Worm (Caenorhabditis elegans) whole organism, L4/young adult: ENCODE data around the gene nas-9.

Experiments
- W03F9.2 ChIP-seq: fragments of 150-350 bp; optimal IDR thresholded peaks from 2 replicates; lab custom pipeline; 2014; ENCODE audit warnings: missing biosample characterization, missing genetic modification characterization
- dao-5 ChIP-seq: sonication (generic microtip); optimal IDR thresholded peaks from 2 replicates; lab custom pipeline; 2016; ENCODE audit warnings: missing genotype, missing genetic modification characterization, moderate library complexity, missing compliant biosample characterization
- him-1 ChIP-seq: sonication (generic microtip); optimal IDR thresholded peaks from 2 replicates; lab custom pipeline; 2016; ENCODE audit warnings: missing genotype, missing genetic modification reagents, missing genetic modification characterization, missing compliant biosample characterization

The nas-9 gene

DNA sequence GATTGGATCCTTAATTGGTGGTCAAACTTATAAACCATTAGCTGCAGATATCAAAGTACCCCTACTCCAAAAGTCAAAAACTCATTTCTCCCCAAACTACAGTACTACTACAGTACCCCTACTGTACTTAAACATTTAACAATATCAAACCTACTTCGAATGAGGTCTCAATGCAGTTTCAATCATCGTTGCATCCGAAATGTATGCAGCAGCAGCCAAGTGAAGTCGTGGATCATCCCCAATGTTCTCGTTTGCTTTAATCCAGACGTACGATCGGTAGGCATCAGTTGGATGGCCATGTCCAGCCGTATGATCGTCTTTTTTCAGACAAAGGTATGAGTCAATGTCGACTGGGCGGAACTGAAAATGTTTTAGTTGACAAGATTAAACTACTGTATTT lies 17.7 kb upstream of the nas-9 start:
- TF ChIP-seq W03F9.2 (tag; lab: Kevin White, UChicago) = no peak
- no peak for TF ChIP-seq him-1 (tag; lab: Kevin White, UChicago)
- no peak for TF ChIP-seq dao-5 (tag; lab: Kevin White, UChicago)

DNA sequence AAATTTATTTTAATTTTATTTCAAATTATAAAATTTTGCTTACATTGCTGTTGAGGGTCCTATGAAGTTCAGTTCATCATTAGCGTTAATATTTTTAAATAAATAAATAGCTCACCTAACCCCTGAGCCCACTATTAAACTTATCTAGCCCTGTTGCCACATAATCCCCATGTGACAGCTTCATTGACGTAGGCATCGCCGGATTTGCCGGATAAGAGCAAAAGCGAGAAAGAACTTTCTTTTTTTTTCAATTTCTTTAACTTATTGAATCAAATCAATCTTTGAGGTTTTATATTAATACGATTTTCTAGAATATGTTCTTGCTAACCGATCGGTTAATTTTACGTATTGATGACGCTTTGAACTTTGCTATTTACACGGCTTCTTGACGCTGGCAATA lies 12.2 kb upstream of the nas-9 start:
- TF ChIP-seq dao-5 (tag; lab: Kevin White, UChicago) (no peak), W03F9.2 (tag; lab: Kevin White, UChicago) (no peak), him-1 (tag; lab: Kevin White, UChicago) (no peak)

DNA sequence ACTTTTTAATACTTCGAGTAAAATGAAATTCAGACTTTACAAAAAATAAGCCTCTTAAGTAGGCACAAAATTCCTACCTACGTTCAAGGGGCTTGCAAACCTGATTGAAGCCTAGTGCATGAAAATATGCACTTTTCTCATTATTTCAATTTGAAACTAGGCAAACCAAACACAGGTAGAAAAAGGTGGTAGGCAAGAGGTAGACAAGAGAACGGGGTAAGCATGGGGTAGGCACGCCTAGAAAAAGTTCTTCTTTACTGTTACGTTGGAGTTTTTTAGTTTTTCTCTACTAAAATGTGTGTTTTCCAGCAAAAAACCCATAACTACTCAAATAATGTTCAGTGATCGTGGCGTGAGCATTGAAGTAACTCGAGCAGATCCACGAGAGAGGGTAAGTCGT lies 11.3 kb upstream of the nas-9 start, which contains the start of gene nex-4:
TSS of gene nex-4 (plus strand) at position 301 of the 400 bp plus-strand sequence.
- TF ChIP-seq him-1 (tag; lab: Kevin White, UChicago) (no peak), W03F9.2 (tag; lab: Kevin White, UChicago) (no peak), dao-5 (tag; lab: Kevin White, UChicago) (no peak)

DNA sequence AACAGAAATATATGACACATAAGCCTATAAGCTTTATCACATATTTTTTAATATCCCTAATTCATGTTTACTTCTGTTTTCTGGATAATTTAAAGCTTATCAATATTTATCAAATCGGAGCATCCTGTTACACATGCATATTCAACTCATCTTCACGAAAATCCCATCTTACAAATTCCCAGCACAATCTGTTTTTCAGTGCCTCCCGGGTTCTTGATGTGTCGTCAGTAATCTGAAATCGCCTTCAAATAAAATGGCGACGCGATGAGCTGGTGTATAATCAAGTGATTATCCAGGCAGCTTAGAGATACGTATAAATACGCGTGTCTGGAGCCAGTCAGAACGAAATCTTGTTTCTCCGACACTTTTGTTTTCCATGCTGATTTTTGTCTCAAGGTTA lies 10.6 kb upstream of the nas-9 start:
- no peak for TF ChIP-seq dao-5 (tag; lab: Kevin White, UChicago)
- no peak for TF ChIP-seq W03F9.2 (tag; lab: Kevin White, UChicago)
- TF ChIP-seq him-1 (tag; lab: Kevin White, UChicago) = no peak

DNA sequence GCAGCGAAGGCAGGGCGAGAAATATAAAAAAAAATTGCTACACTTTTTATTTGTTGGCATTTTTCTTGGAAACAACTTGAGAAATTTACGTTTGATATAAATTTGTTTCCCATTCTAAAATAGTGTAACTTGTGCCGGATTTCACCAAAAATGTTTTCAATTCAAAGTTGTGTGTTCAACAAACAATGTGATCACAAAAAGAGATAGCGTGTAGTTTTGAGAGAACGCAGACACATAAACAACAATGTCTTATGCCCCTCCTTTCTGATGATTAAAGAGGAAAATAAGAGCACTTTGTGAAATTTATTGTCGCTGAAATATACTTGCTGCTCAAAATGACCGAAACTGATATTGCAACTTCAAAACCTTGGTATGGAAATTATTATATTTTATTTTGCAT lies 7.6 kb upstream of the nas-9 start, which contains the start of gene abhd-5.1:
TSS of gene abhd-5.1 (plus strand) at position 230 of the 400 bp plus-strand sequence.
- TF ChIP-seq W03F9.2 (tag; lab: Kevin White, UChicago) (peak; percentile 20), dao-5 (tag; lab: Kevin White, UChicago) (no peak), him-1 (tag; lab: Kevin White, UChicago) (no peak)

DNA sequence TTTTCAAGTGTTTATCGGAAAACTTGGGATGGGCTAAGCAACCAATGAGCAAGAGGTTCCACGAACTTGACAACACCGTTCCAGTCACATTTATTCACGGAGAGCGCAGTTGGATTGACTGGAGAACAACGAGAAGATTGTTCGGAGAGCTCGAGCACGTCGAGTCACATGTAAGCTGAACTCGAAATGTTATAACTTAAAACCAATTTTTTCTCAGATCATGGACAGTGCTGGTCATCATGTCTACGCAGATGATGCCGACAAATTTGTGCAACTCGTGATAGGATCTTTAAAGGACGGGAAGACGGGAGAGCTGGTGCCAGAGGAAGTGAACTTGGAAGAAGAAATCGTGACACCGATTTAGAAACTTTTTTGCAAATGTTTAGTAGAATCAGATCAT lies 6.7 kb upstream of the nas-9 start:
- TF ChIP-seq him-1 (tag; lab: Kevin White, UChicago) = no peak
- TF ChIP-seq dao-5 (tag; lab: Kevin White, UChicago) = no peak
- TF ChIP-seq W03F9.2 (tag; lab: Kevin White, UChicago) = no peak

DNA sequence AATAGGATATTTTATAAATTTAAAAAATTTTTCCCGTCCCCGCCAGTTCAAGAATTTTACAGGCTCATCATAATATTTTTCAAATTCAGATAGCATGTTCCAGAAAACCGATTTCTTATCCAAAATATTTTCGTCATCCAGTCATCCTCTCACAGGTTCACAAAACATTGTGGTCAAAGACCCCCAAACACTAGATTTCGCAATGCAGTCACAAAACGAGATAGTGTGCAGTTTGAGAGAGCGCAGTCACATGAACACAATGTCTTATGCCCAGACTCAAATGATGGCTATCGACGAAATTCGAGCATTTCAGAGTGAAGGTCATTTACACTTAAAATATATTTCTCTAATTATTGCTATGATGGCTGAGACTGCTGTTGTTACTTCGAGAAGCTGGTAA lies 4.8 kb upstream of the nas-9 start, which contains the start of gene abhd-5.2:
TSS of gene abhd-5.2 (plus strand) at position 95 of the 400 bp plus-strand sequence.
- no peak for TF ChIP-seq him-1 (tag; lab: Kevin White, UChicago)
- peak; percentile 11 for TF ChIP-seq W03F9.2 (tag; lab: Kevin White, UChicago)

DNA sequence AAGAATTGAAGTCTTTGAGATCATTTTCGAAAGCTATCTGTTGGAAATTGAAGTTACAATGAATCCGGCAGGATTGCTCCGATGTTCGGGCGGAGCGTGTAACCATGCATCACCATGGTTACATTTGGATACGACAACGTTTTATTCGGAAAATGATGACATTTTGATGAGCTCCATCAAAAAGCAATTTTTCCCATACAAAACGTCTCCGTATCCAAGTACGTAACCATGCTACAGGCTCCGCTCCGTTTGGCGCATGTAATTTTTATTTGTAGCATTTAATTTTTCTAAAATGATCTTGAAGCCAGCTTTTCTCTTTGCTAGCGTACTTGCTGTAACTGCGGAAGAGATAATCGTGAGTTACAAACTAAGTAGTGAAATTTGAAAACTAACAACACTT lies 2.7 kb upstream of the nas-9 start, which contains the start of the genes cwp-2 and cwp-3:
TSS of gene cwp-2 (minus strand) at position 101 of the 400 bp plus-strand sequence.
TSS of gene cwp-3 (plus strand) at position 293 of the 400 bp plus-strand sequence.
- no peak for TF ChIP-seq W03F9.2 (tag; lab: Kevin White, UChicago)
- no peak for TF ChIP-seq dao-5 (tag; lab: Kevin White, UChicago)
- TF ChIP-seq him-1 (tag; lab: Kevin White, UChicago) = no peak

DNA sequence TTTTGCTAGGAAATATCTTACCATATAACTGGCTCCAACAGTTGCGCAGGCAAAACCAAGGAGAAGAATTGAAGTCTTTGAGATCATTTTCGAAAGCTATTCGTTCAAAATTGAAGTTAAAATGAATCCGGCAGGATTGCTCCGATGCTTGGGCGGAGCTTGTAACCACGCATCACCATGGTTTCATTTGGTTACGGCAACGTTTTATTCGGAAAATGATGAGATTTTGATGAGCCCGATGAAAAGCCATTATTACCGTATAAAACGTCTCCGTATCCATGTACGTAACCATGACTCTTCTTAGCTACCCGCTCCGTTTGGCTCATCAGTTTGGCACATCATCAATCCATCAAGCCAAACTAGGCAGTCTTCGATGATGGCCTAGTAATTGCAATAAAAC lies 1.4 kb upstream of the nas-9 start, which contains the start of gene cwp-1:
TSS of gene cwp-1 (minus strand) at position 101 of the 400 bp plus-strand sequence.
- no peak for TF ChIP-seq dao-5 (tag; lab: Kevin White, UChicago)
- no peak for TF ChIP-seq W03F9.2 (tag; lab: Kevin White, UChicago)
- TF ChIP-seq him-1 (tag; lab: Kevin White, UChicago) = no peak

DNA sequence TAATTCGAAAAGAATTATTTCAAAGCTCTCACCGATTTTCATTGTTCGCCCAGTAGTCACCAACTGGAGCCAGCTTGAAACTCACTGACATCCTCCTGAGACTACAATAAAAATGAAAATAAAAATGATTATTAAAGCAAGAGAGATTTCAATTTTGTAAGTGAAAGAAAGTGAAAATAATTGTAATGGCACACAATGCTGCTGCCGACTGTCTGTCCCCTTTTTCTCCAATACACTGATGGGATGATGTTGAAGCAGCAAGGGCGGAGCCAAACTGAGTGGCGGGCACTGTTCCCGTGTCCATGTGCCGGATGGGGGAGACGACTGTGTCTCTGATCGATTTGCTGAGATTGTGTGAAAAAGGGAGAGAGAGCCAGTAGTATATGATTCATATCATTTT lies 5.5 kb downstream of the nas-9 start, which contains the start of gene C37H5.14:
TSS of gene C37H5.14 (minus strand) at position 101 of the 400 bp plus-strand sequence.
- TF ChIP-seq him-1 (tag; lab: Kevin White, UChicago) (no peak), W03F9.2 (tag; lab: Kevin White, UChicago) (no peak), dao-5 (tag; lab: Kevin White, UChicago) (no peak)

DNA sequence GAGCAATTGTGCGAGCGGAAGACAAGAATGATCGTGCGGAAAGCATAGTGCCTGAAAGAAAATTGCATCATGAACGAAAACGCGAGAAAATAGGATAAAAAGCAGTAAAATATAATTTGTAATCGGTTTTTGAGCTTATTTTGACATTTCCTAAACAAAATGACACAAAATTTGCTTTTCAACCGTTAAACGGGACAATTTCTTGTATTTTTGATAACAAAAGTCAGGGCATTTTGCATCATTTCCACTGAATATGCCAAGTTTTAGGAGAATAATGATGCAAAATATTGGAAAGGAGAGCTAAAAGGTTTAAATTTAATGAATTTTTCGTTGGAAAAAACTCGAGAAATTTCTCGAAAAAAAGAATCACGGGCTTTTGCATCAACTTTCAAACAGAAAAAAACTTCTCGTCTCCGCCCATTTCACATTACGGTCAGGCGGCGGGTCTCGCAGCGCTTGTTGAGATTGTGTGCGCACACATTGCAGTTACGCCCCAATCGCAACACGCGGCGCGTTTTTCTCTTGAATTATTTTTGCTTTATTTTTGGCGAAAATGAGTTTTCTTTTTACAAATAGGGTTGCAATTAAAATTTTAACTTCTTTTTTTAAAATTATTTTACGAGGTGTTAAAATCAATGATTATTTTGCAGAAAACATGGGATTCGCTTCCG lies 13.0 kb downstream of the nas-9 start, which contains the start of the genes hsp-6 and C37H5.5:
TSS of gene hsp-6 (minus strand) at position 51 of the 671 bp plus-strand sequence.
TSS of gene C37H5.5 (plus strand) at position 651 of the 671 bp plus-strand sequence.
- TF ChIP-seq dao-5 (tag; lab: Kevin White, UChicago) (no peak), W03F9.2 (tag; lab: Kevin White, UChicago) (peak; percentile 93), him-1 (tag; lab: Kevin White, UChicago) (peak; percentile 14)

DNA sequence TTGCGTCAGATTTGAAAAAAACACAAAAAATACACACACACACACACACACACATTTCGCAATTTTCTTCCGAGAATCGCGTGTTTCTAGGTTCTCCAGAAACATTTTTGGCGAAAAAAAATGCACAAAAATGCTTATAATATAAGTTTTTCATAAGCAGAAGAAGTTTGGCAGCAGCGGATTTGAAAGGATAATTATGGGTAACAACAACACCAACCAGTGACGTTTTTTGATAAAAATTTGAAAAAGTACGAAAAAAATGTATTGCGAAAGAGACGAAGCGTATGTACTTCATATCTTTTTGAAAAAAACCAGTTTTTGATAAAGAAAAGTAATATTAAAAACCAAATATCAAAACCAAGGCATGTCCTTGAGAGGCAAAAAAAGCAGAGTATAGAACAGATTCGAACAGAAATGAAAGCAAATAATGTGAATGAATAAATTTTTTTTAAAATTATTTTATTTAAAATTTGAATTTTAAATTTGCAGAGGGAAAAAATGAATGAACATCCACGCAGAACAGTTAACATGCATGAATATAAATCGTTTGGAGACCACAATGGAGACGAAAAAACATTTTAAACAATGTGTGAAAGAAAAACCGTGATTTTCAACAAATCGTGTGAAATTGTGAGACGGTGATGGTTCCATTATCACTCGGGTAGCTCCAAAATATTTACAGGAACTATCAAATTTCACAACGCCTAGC lies 16.0 kb downstream of the nas-9 start:
- TF ChIP-seq him-1 (tag; lab: Kevin White, UChicago) (peak; percentile 0), dao-5 (tag; lab: Kevin White, UChicago) (no peak), W03F9.2 (tag; lab: Kevin White, UChicago) (peak; percentile 11)

DNA sequence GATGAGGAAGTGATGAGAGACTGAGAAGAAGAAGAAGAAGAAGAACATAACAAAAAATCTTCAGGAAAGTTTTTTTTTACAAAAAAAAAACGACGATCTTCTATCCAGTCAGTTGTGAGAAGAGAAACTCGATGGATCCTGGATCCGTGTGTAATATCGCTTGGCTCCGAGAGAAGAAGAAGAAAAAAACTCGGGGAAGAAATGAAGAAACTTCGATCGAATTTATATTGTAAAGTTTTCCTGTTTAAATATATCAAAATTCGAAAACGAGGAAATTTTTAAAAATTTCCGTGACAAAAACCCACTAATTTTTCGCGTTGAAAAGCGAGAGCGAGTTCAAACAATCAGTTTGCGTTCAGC lies 16.5 kb downstream of the nas-9 start, which contains the start of gene adss-1:
TSS of gene adss-1 (minus strand) at position 101 of the 360 bp plus-strand sequence.
- TF ChIP-seq dao-5 (tag; lab: Kevin White, UChicago) (no peak), W03F9.2 (tag; lab: Kevin White, UChicago) (no peak), him-1 (tag; lab: Kevin White, UChicago) (no peak)
